Worm (Caenorhabditis elegans): ENCODE measurements around the gene Y27F2A.8.

The Y27F2A.8 gene

ce11 chrII:3224631-3225030 is 41.0 kb downstream of the Y27F2A.8 start, which contains the start of gene ZC239.15:
Gene ZC239.15 (minus strand): TSS chrII:3224731.
- TF ChIP-seq M03D4.4 (tag; optimal IDR thresholded peaks at IDR 0.05) (no peak), ztf-11 (tag; optimal IDR thresholded peaks at IDR 0.05) (no peak), drap-1 (GFP tag; optimal IDR thresholded peaks at IDR 0.05) (no peak), unc-62 (GFP tag; optimal IDR thresholded peaks at IDR 0.05) (no peak), nhr-28 (tag; optimal IDR thresholded peaks at IDR 0.05) (no peak), elt-1 (tag; optimal IDR thresholded peaks at IDR 0.05; ENCODE audit: borderline replicate concordance, insufficient read depth) (no peak), snpc-4 (tag; optimal IDR thresholded peaks at IDR 0.05) (no peak), sptf-1 (tag; optimal IDR thresholded peaks at IDR 0.05) (no peak), mep-1 (tag; optimal IDR thresholded peaks at IDR 0.05) (no peak), blmp-1 (tag; optimal IDR thresholded peaks at IDR 0.05) (no peak)

- TF ChIP-seq blmp-1 (tag; optimal IDR thresholded peaks at IDR 0.05) (no peak), mep-1 (tag; optimal IDR thresholded peaks at IDR 0.05) (no peak), ztf-11 (tag; optimal IDR thresholded peaks at IDR 0.05) (no peak), unc-120 (tag; optimal IDR thresholded peaks at IDR 0.05; ENCODE audit: poor library complexity, severe bottlenecking) (no peak), nhr-12 (tag; optimal IDR thresholded peaks at IDR 0.05) (no peak), ceh-39 (tag; optimal IDR thresholded peaks at IDR 0.05) (no peak), ces-1 (GFP tag; optimal IDR thresholded peaks at IDR 0.05) (no peak), snpc-4 (tag; optimal IDR thresholded peaks at IDR 0.05) (no peak), ceh-83 (GFP tag; optimal IDR thresholded peaks at IDR 0.05) (no peak), nhr-28 (tag; optimal IDR thresholded peaks at IDR 0.05) (no peak), ham-2 (GFP tag; optimal IDR thresholded peaks at IDR 0.05) (no peak), lsy-2 (tag; optimal IDR thresholded peaks at IDR 0.05) (no peak), nhr-76 (tag; optimal IDR thresholded peaks at IDR 0.05) (no peak), bed-3 (GFP tag; optimal IDR thresholded peaks at IDR 0.05) (no peak), mls-2 (tag; optimal IDR thresholded peaks at IDR 0.05) (no peak), lin-32 (GFP tag; optimal IDR thresholded peaks at IDR 0.05) (no peak), drap-1 (GFP tag; optimal IDR thresholded peaks at IDR 0.05) (no peak), sptf-1 (tag; optimal IDR thresholded peaks at IDR 0.05) (no peak)
Measured at ce11 chrII:3225200-3225599, 41.6 kb downstream of the Y27F2A.8 start, which contains the start of gene ZC239.16. Gene ZC239.16 (minus strand): TSS chrII:3225319.

DNA sequence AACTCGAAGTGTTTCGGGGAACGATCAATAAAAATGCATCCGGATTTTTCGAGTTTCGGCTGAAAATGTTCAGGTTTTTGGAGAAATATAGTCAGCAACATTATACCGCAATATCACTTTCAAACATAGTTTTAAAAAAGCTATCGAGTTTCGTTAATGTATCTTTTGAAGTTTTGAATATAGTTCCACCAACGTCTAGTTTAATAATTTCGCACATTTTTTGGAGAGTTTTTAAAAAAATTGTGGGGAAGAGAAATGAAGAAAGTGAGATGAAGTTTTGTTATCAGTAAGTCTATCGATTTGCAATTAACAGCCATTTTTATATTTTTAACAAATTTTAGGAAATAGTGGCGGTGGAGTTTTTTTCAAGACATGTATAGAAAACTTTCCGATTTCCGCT is 42.2 kb downstream of the Y27F2A.8 start, which contains the start of gene ZC239.17:
TSS of gene ZC239.17 (minus strand) at position 101 of the 400 bp plus-strand sequence.
- TF ChIP-seq lsy-2 (tag; optimal IDR thresholded peaks at IDR 0.05) (no peak), nhr-237 (tag; optimal IDR thresholded peaks at IDR 0.05) (no peak), nhr-12 (tag; optimal IDR thresholded peaks at IDR 0.05) (no peak), zip-8 (tag; optimal IDR thresholded peaks at IDR 0.05) (no peak), snpc-4 (tag; optimal IDR thresholded peaks at IDR 0.05) (no peak), mep-1 (tag; optimal IDR thresholded peaks at IDR 0.05) (no peak)

ce11 chrII:3230422-3230821 is 46.8 kb downstream of the Y27F2A.8 start, which contains the start of gene srh-297:
Gene srh-297 (minus strand): TSS chrII:3230522.
- no peak for TF ChIP-seq sem-2 (GFP tag; optimal IDR thresholded peaks at IDR 0.05)
- no peak for TF ChIP-seq snpc-4 (tag; optimal IDR thresholded peaks at IDR 0.05)
- no peak for TF ChIP-seq lin-13 (tag; optimal IDR thresholded peaks at IDR 0.05)
